Worm (Caenorhabditis elegans) whole organism, late embryonic: ENCODE data around the gene lys-8.

ENCODE experiments used
- C08G9.2 ChIP-seq: sonication (generic microtip); optimal IDR thresholded peaks from 2 replicates; lab custom pipeline; 2016; ENCODE audit warnings: mild to moderate bottlenecking, missing genetic modification characterization, moderate library complexity, missing compliant biosample characterization
- C38D4.7 ChIP-seq: fragments of 200-800 bp; sonication (Bioruptor generic); optimal IDR thresholded peaks from 2 replicates; lab custom pipeline; 2018; ENCODE audit warnings: mild to moderate bottlenecking, missing genetic modification characterization, moderate library complexity, missing compliant biosample characterization
- K09A11.1 ChIP-seq: sonication (generic microtip); optimal IDR thresholded peaks from 2 replicates; lab custom pipeline; 2017; ENCODE audit warnings: antibody characterized with exemption, mild to moderate bottlenecking, missing genetic modification characterization, missing compliant biosample characterization; ENCODE audit not compliant: insufficient read depth
- T23F11.4 ChIP-seq: fragments of 200-800 bp; sonication (Bioruptor generic); optimal IDR thresholded peaks from 2 replicates; lab custom pipeline; 2018; ENCODE audit warnings: mild to moderate bottlenecking, missing genetic modification characterization, missing compliant biosample characterization
- Y22D7AL.16 ChIP-seq: sonication (generic microtip); optimal IDR thresholded peaks from 2 replicates; lab custom pipeline; 2016; ENCODE audit warnings: missing genetic modification characterization, missing compliant biosample characterization
- ahr-1 ChIP-seq: sonication (generic microtip); optimal IDR thresholded peaks from 2 replicates; lab custom pipeline; 2016; ENCODE audit warnings: missing genetic modification characterization, missing compliant biosample characterization
- ama-1 ChIP-seq: fragments of 150-350 bp; optimal IDR thresholded peaks from 2 replicates; lab custom pipeline; 2014
- ceh-14 ChIP-seq: sonication (generic microtip); optimal IDR thresholded peaks from 2 replicates; lab custom pipeline; 2016; ENCODE audit warnings: missing genotype, missing genetic modification characterization, missing compliant biosample characterization
- ceh-18 ChIP-seq: sonication (generic microtip); optimal IDR thresholded peaks from 2 replicates; lab custom pipeline; 2016; ENCODE audit warnings: missing genetic modification characterization, missing compliant biosample characterization
- ceh-2 ChIP-seq: sonication (generic microtip); optimal IDR thresholded peaks from 2 replicates; lab custom pipeline; 2016; ENCODE audit warnings: missing genotype, missing genetic modification characterization, missing compliant biosample characterization
- ceh-24 ChIP-seq: sonication (generic microtip); optimal IDR thresholded peaks from 2 replicates; lab custom pipeline; 2016; ENCODE audit warnings: mild to moderate bottlenecking, missing genetic modification characterization, missing compliant biosample characterization
- ceh-30 ChIP-seq: fragments of 150-350 bp; optimal IDR thresholded peaks from 2 replicates; lab custom pipeline; 2014; ENCODE audit warnings: missing biosample characterization, missing genetic modification characterization
- ceh-34 ChIP-seq: sonication (generic microtip); optimal IDR thresholded peaks from 2 replicates; lab custom pipeline; 2016; ENCODE audit warnings: mild to moderate bottlenecking, missing genetic modification characterization, missing compliant biosample characterization
- ceh-48 ChIP-seq: sonication (generic microtip); optimal IDR thresholded peaks from 2 replicates; lab custom pipeline; 2016; ENCODE audit warnings: missing genetic modification characterization, inconsistent platforms, missing compliant biosample characterization
- ceh-6 ChIP-seq: fragments of 200-800 bp; sonication (Bioruptor generic); optimal IDR thresholded peaks from 2 replicates; lab custom pipeline; 2018; ENCODE audit warnings: mild to moderate bottlenecking, missing genetic modification characterization, missing compliant biosample characterization
- ceh-9 ChIP-seq: sonication (generic microtip); optimal IDR thresholded peaks from 2 replicates; lab custom pipeline; 2016; ENCODE audit warnings: mild to moderate bottlenecking, missing genetic modification characterization, inconsistent platforms, missing compliant biosample characterization
- dmd-4 ChIP-seq: sonication (generic microtip); optimal IDR thresholded peaks from 2 replicates; lab custom pipeline; 2016; ENCODE audit warnings: borderline replicate concordance, missing genetic modification characterization, missing compliant biosample characterization
- dve-1 ChIP-seq: sonication (generic microtip); optimal IDR thresholded peaks from 2 replicates; lab custom pipeline; 2017; ENCODE audit warnings: antibody characterized with exemption, mild to moderate bottlenecking, missing genetic modification characterization, missing compliant biosample characterization
- elt-2 ChIP-seq: sonication (generic microtip); optimal IDR thresholded peaks from 2 replicates; lab custom pipeline; 2016; ENCODE audit warnings: missing genetic modification reagents, missing genetic modification characterization, missing compliant biosample characterization
- elt-4 ChIP-seq: sonication (generic microtip); optimal IDR thresholded peaks from 2 replicates; lab custom pipeline; 2016; ENCODE audit warnings: missing genetic modification characterization, missing compliant biosample characterization
- ets-4 ChIP-seq: sonication (generic microtip); optimal IDR thresholded peaks from 2 replicates; lab custom pipeline; 2016; ENCODE audit warnings: missing genetic modification characterization, missing compliant biosample characterization
- fax-1 ChIP-seq: sonication (generic microtip); optimal IDR thresholded peaks from 2 replicates; lab custom pipeline; 2016; ENCODE audit warnings: missing genotype, missing genetic modification characterization, missing compliant biosample characterization
- fkh-10 ChIP-seq: fragments of 150-350 bp; optimal IDR thresholded peaks from 2 replicates; lab custom pipeline; 2014; ENCODE audit warnings: missing biosample characterization, missing genetic modification reagents, missing genetic modification characterization
- hlh-15 ChIP-seq: sonication (generic microtip); optimal IDR thresholded peaks from 2 replicates; lab custom pipeline; 2016; ENCODE audit warnings: missing genetic modification characterization, missing compliant biosample characterization
- hlh-30 ChIP-seq: sonication (generic microtip); optimal IDR thresholded peaks from 2 replicates; lab custom pipeline; 2017; ENCODE audit warnings: antibody characterized with exemption, missing genetic modification characterization, missing compliant biosample characterization; ENCODE audit not compliant: insufficient read depth
- hlh-8 ChIP-seq: sonication (generic microtip); optimal IDR thresholded peaks from 2 replicates; lab custom pipeline; 2016; ENCODE audit warnings: missing genotype, missing genetic modification characterization, missing compliant biosample characterization
- lim-6 ChIP-seq: sonication (generic microtip); optimal IDR thresholded peaks from 2 replicates; lab custom pipeline; 2016; ENCODE audit warnings: missing genetic modification characterization, missing compliant biosample characterization
- mec-3 ChIP-seq: sonication (generic microtip); optimal IDR thresholded peaks from 2 replicates; lab custom pipeline; 2016; ENCODE audit warnings: borderline replicate concordance, missing genetic modification characterization, missing compliant biosample characterization
- nfya-1 ChIP-seq: sonication (generic microtip); optimal IDR thresholded peaks from 2 replicates; lab custom pipeline; 2017; ENCODE audit warnings: missing genetic modification characterization, mild to moderate bottlenecking, missing compliant biosample characterization, antibody characterized with exemption, moderate library complexity
- nhr-11 ChIP-seq: fragments of 150-350 bp; optimal IDR thresholded peaks from 2 replicates; lab custom pipeline; 2014; ENCODE audit warnings: missing biosample characterization, missing genetic modification characterization
- npax-4 ChIP-seq: sonication (generic microtip); optimal IDR thresholded peaks from 2 replicates; lab custom pipeline; 2016; ENCODE audit warnings: missing genetic modification characterization, missing compliant biosample characterization
- odd-2 ChIP-seq: sonication (generic microtip); optimal IDR thresholded peaks from 2 replicates; lab custom pipeline; 2017; ENCODE audit warnings: antibody characterized with exemption, mild to moderate bottlenecking, missing genetic modification characterization, missing compliant biosample characterization
- pha-2 ChIP-seq: sonication (generic microtip); optimal IDR thresholded peaks from 2 replicates; lab custom pipeline; 2017; ENCODE audit warnings: mild to moderate bottlenecking, missing genetic modification characterization, missing compliant biosample characterization
- pha-4 ChIP-seq: fragments of 150-350 bp; optimal IDR thresholded peaks from 2 replicates; lab custom pipeline; 2018; ENCODE audit warnings: missing biosample characterization, missing genetic modification reagents, missing genetic modification characterization
- pqm-1 ChIP-seq: sonication (generic microtip); optimal IDR thresholded peaks from 2 replicates; lab custom pipeline; 2016; ENCODE audit warnings: missing genetic modification characterization, missing compliant biosample characterization
- pros-1 ChIP-seq: fragments of 150-350 bp; optimal IDR thresholded peaks from 2 replicates; lab custom pipeline; 2014; ENCODE audit warnings: missing biosample characterization, missing genetic modification reagents, missing genetic modification characterization
- ref-2 ChIP-seq: sonication (generic microtip); optimal IDR thresholded peaks from 2 replicates; lab custom pipeline; 2016; ENCODE audit warnings: missing genetic modification characterization, missing compliant biosample characterization
- rnt-1 ChIP-seq: sonication (generic microtip); optimal IDR thresholded peaks from 2 replicates; lab custom pipeline; 2016; ENCODE audit warnings: missing genetic modification characterization, missing compliant biosample characterization
- sdc-2 ChIP-seq: sonication (generic microtip); optimal IDR thresholded peaks from 2 replicates; lab custom pipeline; 2016; ENCODE audit warnings: missing genotype, missing genetic modification characterization, missing compliant biosample characterization
- sox-4 ChIP-seq: sonication (generic microtip); optimal IDR thresholded peaks from 2 replicates; lab custom pipeline; 2017; ENCODE audit warnings: mild to moderate bottlenecking, missing genetic modification characterization, inconsistent platforms, missing compliant biosample characterization
- syd-9 ChIP-seq: sonication (generic microtip); optimal IDR thresholded peaks from 2 replicates; lab custom pipeline; 2016; ENCODE audit warnings: mild to moderate bottlenecking, missing genetic modification characterization, moderate library complexity, missing compliant biosample characterization
- tbx-2 ChIP-seq: sonication (generic microtip); optimal IDR thresholded peaks from 2 replicates; lab custom pipeline; 2016; ENCODE audit warnings: missing genetic modification characterization, missing compliant biosample characterization
- tbx-7 ChIP-seq: sonication (generic microtip); optimal IDR thresholded peaks from 2 replicates; lab custom pipeline; 2016; ENCODE audit warnings: missing genotype, missing genetic modification characterization, missing compliant biosample characterization
- ttx-3 ChIP-seq: sonication (generic microtip); optimal IDR thresholded peaks from 2 replicates; lab custom pipeline; 2016; ENCODE audit warnings: missing genetic modification reagents, missing genetic modification characterization, missing compliant biosample characterization
- unc-3 ChIP-seq, 2 experiments: fragments of 200-800 bp in 1 of 2; sonication (Bioruptor generic) in 1 of 2; sonication (generic microtip) in 1 of 2; conservative IDR thresholded peaks in 1 of 2; optimal IDR thresholded peaks in 1 of 2; 2 replicates each; pipeline versions ENCODE4 v1.3.6 to Lab custom; 2016 to 2022; ENCODE audit warnings: missing compliant biosample characterization in 2 of 2, missing genetic modification characterization in 2 of 2, missing genetic modification reagents in 1 of 2
- unc-42 ChIP-seq: sonication (generic microtip); optimal IDR thresholded peaks from 2 replicates; lab custom pipeline; 2016; ENCODE audit warnings: missing genotype, missing genetic modification characterization, missing compliant biosample characterization
- unc-55 ChIP-seq: sonication (generic microtip); optimal IDR thresholded peaks from 2 replicates; lab custom pipeline; 2017; ENCODE audit warnings: missing biosample characterization, missing genetic modification reagents, missing genetic modification characterization
- zip-5 ChIP-seq: sonication (generic microtip); optimal IDR thresholded peaks from 2 replicates; lab custom pipeline; 2016; ENCODE audit warnings: missing genetic modification characterization, missing compliant biosample characterization
- ztf-16 ChIP-seq: sonication (generic microtip); optimal IDR thresholded peaks from 2 replicates; lab custom pipeline; 2017; ENCODE audit warnings: missing genetic modification characterization, missing compliant biosample characterization

lys-8 gene

ce11 chrII:5543476-5544144 is 42.4 kb upstream of the lys-8 start (continued):
- TF ChIP-seq ceh-2 (peak; percentile 70), syd-9 (tag; lab: Kevin White, UChicago) (peak; percentile 65), elt-2 (peak; percentile 97), fkh-10 (GFP tag; lab: Kevin White, UChicago) (peak; percentile 84), unc-55 (GFP tag; lab: Kevin White, UChicago) (peak; percentile 48), ceh-48 (tag; lab: Kevin White, UChicago) (peak; percentile 18), ahr-1 (tag; lab: Kevin White, UChicago) (peak; percentile 3), unc-3 (GFP tag; conservative IDR thresholded peaks at IDR 0.05; lab: Robert Waterston, UW) (peak; percentile 59), unc-3 (tag; optimal IDR thresholded peaks at IDR 0.05; lab: Kevin White, UChicago) (peak; percentile 55), ref-2 (tag; lab: Kevin White, UChicago) (peak; percentile 82), sdc-2 (tag; lab: Kevin White, UChicago) (peak; percentile 36), mec-3 (no peak), dve-1 (tag; lab: Kevin White, UChicago) (peak; percentile 93), zip-5 (tag; lab: Kevin White, UChicago) (peak; percentile 31), ceh-30 (tag; lab: Kevin White, UChicago) (peak; percentile 29), pros-1 (tag; lab: Kevin White, UChicago) (peak; percentile 97), K09A11.1 (peak; percentile 77), ttx-3 (tag; lab: Kevin White, UChicago) (peak; percentile 66), Y22D7AL.16 (peak; percentile 58), ama-1 (lab: Kevin White, UChicago) (peak; percentile 99), C08G9.2 (peak; percentile 49), hlh-8 (tag; lab: Kevin White, UChicago) (peak; percentile 72), tbx-2 (tag; lab: Kevin White, UChicago) (peak; percentile 95), C38D4.7 (GFP tag; lab: Kevin White, UChicago) (peak; percentile 70), pha-2 (tag; lab: Kevin White, UChicago) (peak; percentile 80), ets-4 (tag; lab: Kevin White, UChicago) (peak; percentile 63), ceh-9 (no peak), npax-4 (tag; lab: Kevin White, UChicago) (peak; percentile 49), fax-1 (tag; lab: Kevin White, UChicago) (peak; percentile 68), T23F11.4 (GFP tag; lab: Kevin White, UChicago) (peak; percentile 69), rnt-1 (peak; percentile 78), pqm-1 (tag; lab: Kevin White, UChicago) (peak; percentile 77), ztf-16 (tag; lab: Kevin White, UChicago) (peak; percentile 77), ceh-6 (GFP tag; lab: Kevin White, UChicago) (peak; percentile 65), sox-4 (tag; lab: Kevin White, UChicago) (peak; percentile 68), hlh-15 (tag; lab: Kevin White, UChicago) (peak; percentile 39), tbx-7 (peak; percentile 29), unc-42 (peak; percentile 98), pha-4 (tag; lab: Kevin White, UChicago) (no peak), dmd-4 (tag; lab: Kevin White, UChicago) (no peak), ceh-34 (tag; lab: Kevin White, UChicago) (peak; percentile 91), nfya-1 (tag; lab: Kevin White, UChicago) (peak; percentile 89), ceh-14 (tag; lab: Kevin White, UChicago) (peak; percentile 90), hlh-30 (tag; lab: Kevin White, UChicago) (peak; percentile 3), elt-4 (no peak), odd-2 (no peak), lim-6 (tag; lab: Kevin White, UChicago) (peak; percentile 76), ceh-24 (tag; lab: Kevin White, UChicago) (peak; percentile 23), nhr-11 (peak; percentile 75), ceh-18 (tag; lab: Kevin White, UChicago) (peak; percentile 95)
